Worm (Caenorhabditis elegans) whole organism, L4/young adult: ENCODE data around the gene gcn-2.

Experiments used
- W03F9.2 ChIP-seq: fragments of 150-350 bp; optimal IDR thresholded peaks from 2 replicates; lab custom pipeline; 2014; ENCODE audit warnings: missing biosample characterization, missing genetic modification characterization
- dao-5 ChIP-seq: sonication (generic microtip); optimal IDR thresholded peaks from 2 replicates; lab custom pipeline; 2016; ENCODE audit warnings: missing genotype, missing genetic modification characterization, moderate library complexity, missing compliant biosample characterization
- him-1 ChIP-seq: sonication (generic microtip); optimal IDR thresholded peaks from 2 replicates; lab custom pipeline; 2016; ENCODE audit warnings: missing genotype, missing genetic modification reagents, missing genetic modification characterization, missing compliant biosample characterization

DNA sequence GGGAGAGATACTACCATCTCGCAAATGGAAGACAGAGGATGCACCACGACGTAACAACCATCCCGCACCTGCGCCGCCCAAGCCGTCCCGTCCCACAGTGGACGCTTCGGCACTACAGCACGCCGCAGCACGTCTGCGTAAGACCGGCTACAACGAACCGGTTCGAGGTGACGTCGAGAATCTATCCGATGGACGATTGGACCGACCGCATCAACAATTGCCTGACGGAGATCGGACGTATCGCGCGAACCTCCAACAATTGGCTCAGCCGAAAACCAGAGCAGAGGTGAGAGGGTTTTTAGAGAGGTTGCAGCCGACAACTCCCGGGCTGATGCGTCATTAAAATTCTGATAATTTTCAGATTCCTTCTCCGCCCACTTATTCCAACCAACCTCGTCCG, 24.8 kb upstream of the gcn-2 start:
- TF ChIP-seq him-1 (tag; lab: Kevin White, UChicago) (no peak), W03F9.2 (no peak), dao-5 (tag; lab: Kevin White, UChicago) (no peak)
